Fruit fly (Drosophila melanogaster) whole organism, embryonic: ENCODE results near the gene CG16813.
A peak's percentile ranks its signal among the peaks of the same experiment; 100 is the strongest.

ENCODE experiments used
- BEAF-32 ChIP-seq: fragments of 200-800 bp; sonication (Bioruptor generic); optimal IDR thresholded peaks from 3 replicates; lab custom pipeline; 2017; ENCODE audit warnings: missing biosample characterization, missing genetic modification characterization, mild to moderate bottlenecking, moderate library complexity, missing genetic modification reagents
- CG10147 ChIP-seq: fragments of 200-800 bp; sonication (Bioruptor generic); optimal IDR thresholded peaks from 2 replicates; lab custom pipeline; 2019; ENCODE audit warnings: missing biosample characterization, mild to moderate bottlenecking, missing genetic modification characterization, moderate library complexity
- CG10267 ChIP-seq: fragments of 200-800 bp; sonication (Bioruptor generic); optimal IDR thresholded peaks from 2 replicates; lab custom pipeline; 2018; ENCODE audit warnings: missing biosample characterization, mild to moderate bottlenecking, missing genetic modification characterization, moderate library complexity
- CG10654 ChIP-seq: fragments of 200-800 bp; sonication (Bioruptor generic); optimal IDR thresholded peaks from 2 replicates; lab custom pipeline; 2016; ENCODE audit warnings: missing biosample characterization, missing genetic modification characterization
- CG14965 ChIP-seq: fragments of 200-800 bp; sonication (Bioruptor generic); optimal IDR thresholded peaks from 2 replicates; lab custom pipeline; 2016; ENCODE audit warnings: missing biosample characterization, missing genetic modification characterization, borderline replicate concordance
- CG17568 ChIP-seq: fragments of 200-800 bp; sonication (Bioruptor generic); optimal IDR thresholded peaks from 2 replicates; lab custom pipeline; 2018; ENCODE audit warnings: missing biosample characterization, mild to moderate bottlenecking, missing genetic modification characterization, moderate library complexity
- CG17612 ChIP-seq: fragments of 200-800 bp; sonication (Bioruptor generic); IDR thresholded peaks from 2 replicates; pipeline ENCODE4 v1.3.6; 2022; ENCODE audit warnings: missing biosample characterization, missing genetic modification characterization
- CG17802 ChIP-seq: fragments of 200-800 bp; sonication (Bioruptor generic); optimal IDR thresholded peaks from 2 replicates; lab custom pipeline; 2018; ENCODE audit warnings: missing biosample characterization, mild to moderate bottlenecking, missing genetic modification characterization, moderate library complexity
- CG2116 ChIP-seq: fragments of 200-800 bp; sonication (Bioruptor generic); optimal IDR thresholded peaks from 3 replicates; lab custom pipeline; 2018; ENCODE audit warnings: missing biosample characterization, mild to moderate bottlenecking, missing genetic modification characterization
- CG2129 ChIP-seq: fragments of 200-800 bp; sonication (Bioruptor generic); IDR thresholded peaks from 2 replicates; pipeline ENCODE4 v1.3.6; 2022; ENCODE audit warnings: missing biosample characterization, missing genetic modification characterization; ENCODE audit not compliant: partially characterized antibody
- CG2875 ChIP-seq: fragments of 200-800 bp; sonication (Bioruptor generic); optimal IDR thresholded peaks from 2 replicates; lab custom pipeline; 2017; ENCODE audit warnings: missing biosample characterization, mild to moderate bottlenecking, missing genetic modification characterization, missing genetic modification reagents
- CG3163 ChIP-seq: fragments of 200-800 bp; sonication (Bioruptor generic); optimal IDR thresholded peaks from 3 replicates; lab custom pipeline; 2016; ENCODE audit warnings: missing biosample characterization, missing genetic modification characterization
- CG32772 ChIP-seq: fragments of 200-800 bp; sonication (Bioruptor generic); IDR thresholded peaks from 2 replicates; pipeline ENCODE4 v1.3.6; 2022; ENCODE audit warnings: missing biosample characterization, missing genetic modification characterization
- CG34224 ChIP-seq: fragments of 200-800 bp; sonication (Bioruptor generic); IDR thresholded peaks from 3 replicates; pipeline ENCODE4 v1.3.6; 2022; ENCODE audit warnings: missing biosample characterization, missing genetic modification characterization; ENCODE audit not compliant: partially characterized antibody
- CG34422 ChIP-seq: fragments of 200-800 bp; sonication (Bioruptor generic); IDR thresholded peaks from 3 replicates; pipeline ENCODE4 v1.3.6; 2022; ENCODE audit warnings: missing biosample characterization, missing genetic modification characterization
- CG3995 ChIP-seq: fragments of 200-800 bp; sonication (Bioruptor generic); optimal IDR thresholded peaks from 3 replicates; lab custom pipeline; 2016; ENCODE audit warnings: missing biosample characterization, missing genetic modification characterization
- CG6813 ChIP-seq: fragments of 200-800 bp; sonication (Bioruptor generic); optimal IDR thresholded peaks from 2 replicates; lab custom pipeline; 2017; ENCODE audit warnings: missing biosample characterization, missing genetic modification characterization, mild to moderate bottlenecking, moderate library complexity, missing genetic modification reagents
- CG7372 ChIP-seq: fragments of 200-800 bp; sonication (Bioruptor generic); IDR thresholded peaks from 2 replicates; pipeline ENCODE4 v1.3.6; 2022; ENCODE audit warnings: missing biosample characterization, missing genetic modification characterization
- CG9932 ChIP-seq: fragments of 200-800 bp; sonication (Bioruptor generic); IDR thresholded peaks from 2 replicates; pipeline ENCODE4 v1.3.6; 2022; ENCODE audit warnings: missing biosample characterization, missing genetic modification characterization
- CrebB ChIP-seq: fragments of 200-800 bp; sonication (Bioruptor generic); optimal IDR thresholded peaks from 3 replicates; lab custom pipeline; 2018; ENCODE audit warnings: missing biosample characterization, mild to moderate bottlenecking, missing genetic modification characterization
- D19A ChIP-seq: fragments of 200-800 bp; optimal IDR thresholded peaks from 3 replicates; lab custom pipeline; 2019; ENCODE audit warnings: missing biosample characterization, mild to moderate bottlenecking, missing genetic modification characterization, moderate library complexity
- Dp ChIP-seq: fragments of 200-800 bp; sonication (Bioruptor generic); optimal IDR thresholded peaks from 2 replicates; lab custom pipeline; 2018; ENCODE audit warnings: missing biosample characterization, mild to moderate bottlenecking, missing genetic modification characterization, moderate library complexity
- Dref ChIP-seq: fragments of 200-800 bp; sonication (Bioruptor generic); IDR thresholded peaks from 2 replicates; pipeline ENCODE4 v1.3.6; 2022; ENCODE audit warnings: missing biosample characterization, missing genetic modification characterization
- E2f2 ChIP-seq: fragments of 200-800 bp; sonication (Bioruptor generic); IDR thresholded peaks from 2 replicates; pipeline ENCODE4 v1.3.6; 2022; ENCODE audit warnings: missing biosample characterization, missing genetic modification characterization
- Elba2 ChIP-seq: fragments of 200-800 bp; sonication (Bioruptor generic); optimal IDR thresholded peaks from 3 replicates; lab custom pipeline; 2016; ENCODE audit warnings: missing biosample characterization, missing genetic modification characterization
- HLH4C ChIP-seq: fragments of 200-800 bp; sonication (Bioruptor generic); IDR thresholded peaks from 3 replicates; pipeline ENCODE4 v1.3.6; 2022; ENCODE audit warnings: missing biosample characterization, missing genetic modification characterization; ENCODE audit not compliant: partially characterized antibody
- Hmx ChIP-seq: fragments of 200-800 bp; sonication (Bioruptor generic); optimal IDR thresholded peaks from 2 replicates; lab custom pipeline; 2016; ENCODE audit warnings: missing biosample characterization, missing genetic modification characterization
- MBD-R2 ChIP-seq: fragments of 200-800 bp; sonication (Bioruptor generic); IDR thresholded peaks from 2 replicates; pipeline ENCODE4 v1.3.6; 2022; ENCODE audit warnings: missing biosample characterization, missing genetic modification characterization
- Med ChIP-seq: fragments of 200-800 bp; sonication (Bioruptor generic); peaks from one replicate; lab custom pipeline; 2016; ENCODE audit warnings: missing biosample characterization, missing genetic modification characterization, mild to moderate bottlenecking, inconsistent platforms, moderate library complexity
- Poxn ChIP-seq: fragments of 200-800 bp; sonication (Bioruptor generic); IDR thresholded peaks from 2 replicates; pipeline ENCODE4 v1.3.6; 2022; ENCODE audit warnings: missing biosample characterization, missing genetic modification characterization
- aop ChIP-seq: fragments of 200-800 bp; sonication (Bioruptor generic); IDR thresholded peaks from 2 replicates; pipeline ENCODE4 v1.3.6; 2022; ENCODE audit warnings: missing biosample characterization, missing genetic modification characterization
- cad ChIP-seq: fragments of >200 bp; optimal IDR thresholded peaks from 2 replicates; lab custom pipeline; 2017; ENCODE audit warnings: missing biosample characterization, missing genetic modification characterization
- cas ChIP-seq: fragments of 200-800 bp; sonication (Bioruptor generic); IDR thresholded peaks from 2 replicates; pipeline ENCODE4 v1.3.6; 2022; ENCODE audit warnings: missing biosample characterization, missing genetic modification characterization
- crc ChIP-seq: fragments of 200-800 bp; sonication (Bioruptor generic); optimal IDR thresholded peaks from 2 replicates; lab custom pipeline; 2016; ENCODE audit warnings: missing biosample characterization, missing genetic modification characterization
- crol ChIP-seq: fragments of 200-800 bp; sonication (Bioruptor generic); IDR thresholded peaks from 2 replicates; pipeline ENCODE4 v1.3.6; 2022; ENCODE audit warnings: missing biosample characterization, missing genetic modification characterization
- dimm ChIP-seq: fragments of 200-800 bp; sonication (Bioruptor generic); IDR thresholded peaks from 2 replicates; pipeline ENCODE4 v1.3.6; 2022; ENCODE audit warnings: missing biosample characterization, missing genetic modification characterization
- gfzf ChIP-seq: fragments of 200-800 bp; sonication (Bioruptor generic); optimal IDR thresholded peaks from 2 replicates; lab custom pipeline; 2016; ENCODE audit warnings: missing biosample characterization, mild to moderate bottlenecking, missing genetic modification characterization, moderate library complexity
- grau ChIP-seq: fragments of 200-800 bp; optimal IDR thresholded peaks from 3 replicates; lab custom pipeline; 2019; ENCODE audit warnings: missing biosample characterization, mild to moderate bottlenecking, missing genetic modification characterization, moderate library complexity
- lab ChIP-seq: fragments of 200-800 bp; sonication (Bioruptor generic); optimal IDR thresholded peaks from 3 replicates; lab custom pipeline; 2017; ENCODE audit warnings: missing biosample characterization, missing genetic modification characterization, mild to moderate bottlenecking, moderate library complexity, missing genetic modification reagents
- otp ChIP-seq: fragments of 200-800 bp; sonication (Bioruptor generic); IDR thresholded peaks from 3 replicates; pipeline ENCODE4, ENCODE4 v1.3.6; 2022; ENCODE audit warnings: missing biosample characterization, missing genetic modification characterization
- pzg ChIP-seq: fragments of 200-800 bp; sonication (Bioruptor generic); optimal IDR thresholded peaks from 3 replicates; lab custom pipeline; 2018; ENCODE audit warnings: missing biosample characterization, mild to moderate bottlenecking, missing genetic modification characterization, moderate library complexity
- scrt ChIP-seq: fragments of 200-800 bp; sonication (Bioruptor generic); optimal IDR thresholded peaks from 2 replicates; lab custom pipeline; 2018; ENCODE audit warnings: missing biosample characterization, mild to moderate bottlenecking, missing genetic modification characterization, moderate library complexity
- sima ChIP-seq: fragments of 200-800 bp; sonication (Bioruptor generic); optimal IDR thresholded peaks from 2 replicates; lab custom pipeline; 2016; ENCODE audit warnings: missing biosample characterization, missing genetic modification characterization
- slou ChIP-seq: fragments of 200-800 bp; sonication (Bioruptor generic); optimal IDR thresholded peaks from 3 replicates; lab custom pipeline; 2016; ENCODE audit warnings: missing biosample characterization, missing genetic modification characterization
- stwl ChIP-seq: fragments of 200-800 bp; sonication (Bioruptor generic); optimal IDR thresholded peaks from 3 replicates; lab custom pipeline; 2018; ENCODE audit warnings: missing biosample characterization, mild to moderate bottlenecking, missing genetic modification characterization, moderate library complexity
- trem ChIP-seq: fragments of 200-800 bp; optimal IDR thresholded peaks from 3 replicates; lab custom pipeline; 2019; ENCODE audit warnings: missing biosample characterization, mild to moderate bottlenecking, missing genetic modification characterization, moderate library complexity
- tup ChIP-seq: fragments of 200-800 bp; sonication (Bioruptor generic); optimal IDR thresholded peaks from 2 replicates; lab custom pipeline; 2016; ENCODE audit warnings: missing biosample characterization, mild to moderate bottlenecking, missing genetic modification characterization, moderate library complexity
- usp ChIP-seq: fragments of >200 bp; optimal IDR thresholded peaks from 2 replicates; lab custom pipeline; 2017; ENCODE audit warnings: missing biosample characterization, missing genetic modification characterization
- zen ChIP-seq: fragments of 200-800 bp; sonication (Bioruptor generic); optimal IDR thresholded peaks from 3 replicates; lab custom pipeline; 2018; ENCODE audit warnings: missing biosample characterization, mild to moderate bottlenecking, missing genetic modification characterization, moderate library complexity

CG16813 gene

dm6 chr2L:13179095-13179494 is 48.2 kb upstream of the CG16813 start, which contains the start of gene Alg7 (continued):
- TF ChIP-seq CG32772 (GFP tag; lab: Robert Waterston, UW): no peak
- TF ChIP-seq Dp (GFP tag; lab: Kevin White, UChicago): peak; percentile 37
- peak; percentile 16 for TF ChIP-seq stwl (tag; lab: Kevin White, UChicago)
- peak; percentile 45 for TF ChIP-seq E2f2 (GFP tag; lab: Robert Waterston, UW)
- TF ChIP-seq aop (GFP tag; lab: Robert Waterston, UW): no peak
- no peak for TF ChIP-seq CG10147 (GFP tag; lab: Kevin White, UChicago)
- peak; percentile 82 for TF ChIP-seq MBD-R2 (GFP tag; lab: Robert Waterston, UW)
- TF ChIP-seq lab (GFP tag; lab: Kevin White, UChicago): no peak
- 0 out of 2 replicates have a peak, but pooled peaks have one; percentile 16 for TF ChIP-seq CG2129
- TF ChIP-seq gfzf (GFP tag; lab: Kevin White, UChicago): peak; percentile 43
- TF ChIP-seq trem (tag; lab: Kevin White, UChicago): peak; percentile 21
- no peak for TF ChIP-seq Poxn (GFP tag; lab: Robert Waterston, UW)
- TF ChIP-seq zen (tag; lab: Kevin White, UChicago): peak; percentile 4
- peak; percentile 45 for TF ChIP-seq pzg (GFP tag; lab: Kevin White, UChicago)
- TF ChIP-seq CG34422: peak; percentile 55; the same call in 1 of the 3 replicates
- peak; percentile 50 for TF ChIP-seq CG10267 (tag; lab: Kevin White, UChicago)

- TF ChIP-seq crc (GFP tag; lab: Kevin White, UChicago) (no peak), CG17612 (GFP tag; lab: Robert Waterston, UW) (no peak), trem (tag; lab: Kevin White, UChicago) (peak; percentile 5), Elba2 (GFP tag; lab: Kevin White, UChicago) (no peak), gfzf (GFP tag; lab: Kevin White, UChicago) (peak; percentile 28), Dref (GFP tag; lab: Robert Waterston, UW) (peak; percentile 44), dimm (GFP tag; lab: Robert Waterston, UW) (no peak), CG14965 (no peak), CG7372 (no peak), BEAF-32 (GFP tag; lab: Kevin White, UChicago) (peak; percentile 13), Hmx (GFP tag; lab: Kevin White, UChicago) (no peak), scrt (GFP tag; lab: Kevin White, UChicago) (no peak), CG3995 (GFP tag; lab: Kevin White, UChicago) (peak; percentile 1), slou (no peak), crol (GFP tag; lab: Robert Waterston, UW) (peak; percentile 84), tup (GFP tag; lab: Kevin White, UChicago) (no peak), otp (GFP tag; lab: Robert Waterston, UW) (no peak), CG2875 (GFP tag; lab: Kevin White, UChicago) (no peak), CG2116 (GFP tag; lab: Kevin White, UChicago) (peak; percentile 55), cad (GFP tag; lab: Kevin White, UChicago) (peak; percentile 49), CG17568 (GFP tag; lab: Kevin White, UChicago) (no peak), CrebB (tag; lab: Kevin White, UChicago) (no peak), CG17802 (tag; lab: Kevin White, UChicago) (no peak), CG34224 (peak; percentile 48; the same call in 2 of the 3 replicates), grau (no peak), sima (GFP tag; lab: Kevin White, UChicago) (no peak), Med (GFP tag; lab: Kevin White, UChicago) (peak; percentile 27), cas (GFP tag; lab: Robert Waterston, UW) (no peak), stwl (tag; lab: Kevin White, UChicago) (peak; percentile 82), CG6813 (no peak), CG9932 (GFP tag; lab: Robert Waterston, UW) (no peak), MBD-R2 (GFP tag; lab: Robert Waterston, UW) (peak; percentile 46; the same call in 1 of the 2 replicates), CG10654 (no peak), HLH4C (GFP tag; lab: Robert Waterston, UW) (no peak), pzg (GFP tag; lab: Kevin White, UChicago) (peak; percentile 34), usp (GFP tag; lab: Kevin White, UChicago) (no peak), CG3163 (GFP tag; lab: Kevin White, UChicago) (no peak), D19A (no peak)
Measured at dm6 chr2L:13182415-13182814, 44.9 kb upstream of the CG16813 start, which contains the start of gene Mgat3. Gene Mgat3 (minus strand): TSS chr2L:13182596.
